Fruit fly (Drosophila melanogaster) whole organism, embryonic: ENCODE data around the gene bun.

ENCODE experiments used
- Antp ChIP-seq: fragments of 200-800 bp; sonication (Bioruptor generic); optimal IDR thresholded peaks from 3 replicates; lab custom pipeline; 2016; ENCODE audit warnings: missing biosample characterization, missing genetic modification characterization
- CG10209 ChIP-seq: fragments of 200-800 bp; sonication (Bioruptor generic); optimal IDR thresholded peaks from 3 replicates; lab custom pipeline; 2017; ENCODE audit warnings: missing biosample characterization, mild to moderate bottlenecking, missing genetic modification characterization, missing genetic modification reagents
- CG10462 ChIP-seq: fragments of 200-800 bp; sonication (Bioruptor generic); optimal IDR thresholded peaks from 2 replicates; lab custom pipeline; 2016; ENCODE audit warnings: missing biosample characterization, missing genetic modification characterization
- CG11456 ChIP-seq: fragments of 200-800 bp; sonication (Bioruptor generic); IDR thresholded peaks from 3 replicates; pipeline ENCODE4 v1.3.6; 2022; ENCODE audit warnings: missing biosample characterization, missing genetic modification characterization
- CG12104 ChIP-seq: fragments of 200-800 bp; sonication (Bioruptor generic); optimal IDR thresholded peaks from 3 replicates; lab custom pipeline; 2016; ENCODE audit warnings: missing biosample characterization, missing genetic modification characterization
- CG13296 ChIP-seq: fragments of 200-800 bp; sonication (Bioruptor generic); optimal IDR thresholded peaks from 3 replicates; lab custom pipeline; 2018; ENCODE audit warnings: missing biosample characterization, mild to moderate bottlenecking, missing genetic modification characterization
- CG14441 ChIP-seq: fragments of 200-800 bp; sonication (Bioruptor generic); IDR thresholded peaks from 2 replicates; pipeline ENCODE4 v1.3.6; 2022; ENCODE audit warnings: missing biosample characterization, missing genetic modification characterization
- CG17359 ChIP-seq: fragments of 200-800 bp; sonication (Bioruptor generic); optimal IDR thresholded peaks from 3 replicates; lab custom pipeline; 2018; ENCODE audit warnings: missing biosample characterization, mild to moderate bottlenecking, missing genetic modification characterization, moderate library complexity
- CG17361 ChIP-seq: fragments of 200-800 bp; sonication (Bioruptor generic); IDR thresholded peaks from 3 replicates; pipeline ENCODE4 v1.3.6; 2022; ENCODE audit warnings: missing biosample characterization, missing genetic modification characterization
- CG17802 ChIP-seq: fragments of 200-800 bp; sonication (Bioruptor generic); optimal IDR thresholded peaks from 2 replicates; lab custom pipeline; 2018; ENCODE audit warnings: missing biosample characterization, mild to moderate bottlenecking, missing genetic modification characterization, moderate library complexity
- CG1832 ChIP-seq: fragments of 200-800 bp; sonication (Bioruptor generic); optimal IDR thresholded peaks from 2 replicates; lab custom pipeline; 2017; ENCODE audit warnings: missing biosample characterization, mild to moderate bottlenecking, missing genetic modification characterization, inconsistent platforms
- CG2120 ChIP-seq: fragments of 200-800 bp; sonication (Bioruptor generic); optimal IDR thresholded peaks from 3 replicates; lab custom pipeline; 2016; ENCODE audit warnings: missing biosample characterization, missing genetic modification characterization
- CG2678 ChIP-seq: fragments of 200-800 bp; sonication (Bioruptor generic); optimal IDR thresholded peaks from 3 replicates; lab custom pipeline; 2019; ENCODE audit warnings: missing biosample characterization, mild to moderate bottlenecking, missing genetic modification characterization, moderate library complexity
- CG3995 ChIP-seq: fragments of 200-800 bp; sonication (Bioruptor generic); optimal IDR thresholded peaks from 3 replicates; lab custom pipeline; 2016; ENCODE audit warnings: missing biosample characterization, missing genetic modification characterization
- CG4730 ChIP-seq: fragments of 200-800 bp; sonication (Bioruptor generic); IDR thresholded peaks from 2 replicates; pipeline ENCODE4 v1.3.6; 2022; ENCODE audit warnings: missing biosample characterization, missing genetic modification characterization
- CG6765 ChIP-seq: fragments of 200-800 bp; sonication (Bioruptor generic); optimal IDR thresholded peaks from 3 replicates; lab custom pipeline; 2017; ENCODE audit warnings: missing biosample characterization, mild to moderate bottlenecking, missing genetic modification characterization
- CG6791 ChIP-seq: fragments of 200-800 bp; sonication (Bioruptor generic); IDR thresholded peaks from 3 replicates; pipeline ENCODE4 v1.3.6; 2022; ENCODE audit warnings: missing biosample characterization, missing genetic modification characterization; ENCODE audit not compliant: partially characterized antibody
- CG6854 ChIP-seq: fragments of 200-800 bp; sonication (Bioruptor generic); optimal IDR thresholded peaks from 3 replicates; lab custom pipeline; 2017; ENCODE audit warnings: missing biosample characterization, mild to moderate bottlenecking, missing genetic modification characterization
- CG7271 ChIP-seq: fragments of 200-800 bp; sonication (Bioruptor generic); optimal IDR thresholded peaks from 2 replicates; lab custom pipeline; 2018; ENCODE audit warnings: missing biosample characterization, mild to moderate bottlenecking, missing genetic modification characterization, moderate library complexity
- CG7556 ChIP-seq: fragments of 200-800 bp; sonication (Bioruptor generic); optimal IDR thresholded peaks from 2 replicates; lab custom pipeline; 2017; ENCODE audit warnings: missing biosample characterization, mild to moderate bottlenecking, missing genetic modification characterization
- CG9437 ChIP-seq: fragments of 200-800 bp; sonication (Bioruptor generic); optimal IDR thresholded peaks from 2 replicates; lab custom pipeline; 2018; ENCODE audit warnings: missing biosample characterization, mild to moderate bottlenecking, missing genetic modification characterization
- CTCF ChIP-seq: fragments of 200-800 bp; sonication (Bioruptor generic); optimal IDR thresholded peaks from 2 replicates; lab custom pipeline; 2017; ENCODE audit warnings: missing biosample characterization, mild to moderate bottlenecking, missing genetic modification characterization, moderate library complexity
- D ChIP-seq, 2 experiments: fragments of 200-800 bp in 1 of 2; fragments of >200 bp in 1 of 2; sonication (Bioruptor generic) in 1 of 2; optimal IDR thresholded peaks; 2 replicates in 1 of 2; 3 replicates in 1 of 2; lab custom pipeline; 2017; ENCODE audit warnings: mild to moderate bottlenecking in 1 of 2, missing biosample characterization in 1 of 2, missing genetic modification characterization in 1 of 2, missing genetic modification reagents in 1 of 2
- Deaf1 ChIP-seq: fragments of 200-800 bp; optimal IDR thresholded peaks from 3 replicates; lab custom pipeline; 2019; ENCODE audit warnings: missing biosample characterization, mild to moderate bottlenecking, missing genetic modification characterization, moderate library complexity
- Elba2 ChIP-seq: fragments of 200-800 bp; sonication (Bioruptor generic); optimal IDR thresholded peaks from 3 replicates; lab custom pipeline; 2016; ENCODE audit warnings: missing biosample characterization, missing genetic modification characterization
- Fer2 ChIP-seq: fragments of 200-800 bp; sonication (Bioruptor generic); optimal IDR thresholded peaks from 2 replicates; lab custom pipeline; 2018; ENCODE audit warnings: missing biosample characterization, mild to moderate bottlenecking, missing genetic modification characterization, moderate library complexity
- HLH3B ChIP-seq: fragments of 200-800 bp; sonication (Bioruptor generic); IDR thresholded peaks from 2 replicates; pipeline ENCODE4 v1.3.6; 2022; ENCODE audit warnings: missing biosample characterization, missing genetic modification characterization
- Hey ChIP-seq: fragments of 200-800 bp; sonication (Bioruptor generic); optimal IDR thresholded peaks from 3 replicates; lab custom pipeline; 2018; ENCODE audit warnings: missing biosample characterization, mild to moderate bottlenecking, missing genetic modification characterization
- Hr51 ChIP-seq, 2 experiments: fragments of 200-800 bp; sonication (Bioruptor generic); optimal IDR thresholded peaks; 2 replicates in 1 of 2; 3 replicates in 1 of 2; lab custom pipeline; 2016 to 2018; ENCODE audit warnings: missing biosample characterization in 2 of 2, missing genetic modification characterization in 2 of 2, mild to moderate bottlenecking in 1 of 2, moderate library complexity in 1 of 2
- Meics ChIP-seq: fragments of 200-800 bp; sonication (Bioruptor generic); optimal IDR thresholded peaks from 2 replicates; lab custom pipeline; 2017; ENCODE audit warnings: missing biosample characterization, mild to moderate bottlenecking, missing genetic modification characterization
- Nf-YA ChIP-seq: fragments of 200-800 bp; sonication (Bioruptor generic); IDR thresholded peaks from 2 replicates; pipeline ENCODE4 v1.3.6; 2022; ENCODE audit warnings: missing biosample characterization, missing genetic modification characterization
- Six4 ChIP-seq: fragments of 200-800 bp; sonication (Bioruptor generic); optimal IDR thresholded peaks from 2 replicates; lab custom pipeline; 2016; ENCODE audit warnings: missing biosample characterization, missing genetic modification characterization
- Sox102F ChIP-seq: fragments of 200-800 bp; sonication (Bioruptor generic); optimal IDR thresholded peaks from 2 replicates; lab custom pipeline; 2018; ENCODE audit warnings: missing biosample characterization, mild to moderate bottlenecking, missing genetic modification characterization, moderate library complexity
- Spps ChIP-seq: fragments of 200-800 bp; sonication (Bioruptor generic); optimal IDR thresholded peaks from 2 replicates; lab custom pipeline; 2018; ENCODE audit warnings: missing biosample characterization, mild to moderate bottlenecking, missing genetic modification characterization
- ara ChIP-seq: fragments of 200-800 bp; sonication (Bioruptor generic); IDR thresholded peaks from 2 replicates; pipeline ENCODE4 v1.3.6; 2022; ENCODE audit warnings: missing biosample characterization, missing genetic modification characterization
- az2 ChIP-seq: fragments of 200-800 bp; sonication (Bioruptor generic); optimal IDR thresholded peaks from 3 replicates; lab custom pipeline; 2016; ENCODE audit warnings: missing biosample characterization, missing genetic modification characterization
- cas ChIP-seq: fragments of 200-800 bp; sonication (Bioruptor generic); IDR thresholded peaks from 2 replicates; pipeline ENCODE4 v1.3.6; 2022; ENCODE audit warnings: missing biosample characterization, missing genetic modification characterization
- ci ChIP-seq: fragments of 200-800 bp; sonication (Bioruptor generic); IDR thresholded peaks from 3 replicates; pipeline ENCODE4 v1.3.6; 2022; ENCODE audit warnings: missing biosample characterization, missing genetic modification characterization
- eve ChIP-seq, 2 experiments: fragments of >200 bp; optimal IDR thresholded peaks; 2 replicates each; lab custom pipeline; 2017; ENCODE audit warnings: missing biosample characterization in 2 of 2, missing genetic modification characterization in 2 of 2
- exex ChIP-seq: fragments of 200-800 bp; sonication (Bioruptor generic); optimal IDR thresholded peaks from 4 replicates; lab custom pipeline; 2018; ENCODE audit warnings: missing biosample characterization, mild to moderate bottlenecking, missing genetic modification characterization, moderate library complexity
- eyg ChIP-seq: fragments of 200-800 bp; sonication (Bioruptor generic); optimal IDR thresholded peaks from 3 replicates; lab custom pipeline; 2016; ENCODE audit warnings: missing biosample characterization, missing genetic modification characterization
- grau ChIP-seq: fragments of 200-800 bp; optimal IDR thresholded peaks from 3 replicates; lab custom pipeline; 2019; ENCODE audit warnings: missing biosample characterization, mild to moderate bottlenecking, missing genetic modification characterization, moderate library complexity
- hbn ChIP-seq: fragments of 200-800 bp; sonication (Bioruptor generic); IDR thresholded peaks from 2 replicates; pipeline ENCODE4 v1.3.6; 2022; ENCODE audit warnings: missing biosample characterization, missing genetic modification characterization; ENCODE audit not compliant: partially characterized antibody
- mirr ChIP-seq: fragments of 200-800 bp; sonication (Bioruptor generic); optimal IDR thresholded peaks from 3 replicates; lab custom pipeline; 2018; ENCODE audit warnings: missing biosample characterization, mild to moderate bottlenecking, missing genetic modification characterization
- pzg ChIP-seq: fragments of 200-800 bp; sonication (Bioruptor generic); optimal IDR thresholded peaks from 3 replicates; lab custom pipeline; 2018; ENCODE audit warnings: missing biosample characterization, mild to moderate bottlenecking, missing genetic modification characterization, moderate library complexity
- repo ChIP-seq: fragments of 200-800 bp; sonication (Bioruptor generic); optimal IDR thresholded peaks from 2 replicates; lab custom pipeline; 2016; ENCODE audit warnings: missing biosample characterization, missing genetic modification characterization
- sc ChIP-seq, 3 experiments: fragments of >200 bp in 2 of 3; fragments of 200-800 bp in 1 of 3; sonication (Bioruptor generic) in 1 of 3; optimal IDR thresholded peaks; 2 replicates in 2 of 3; 3 replicates in 1 of 3; lab custom pipeline; 2017; ENCODE audit warnings: mild to moderate bottlenecking in 1 of 3, missing biosample characterization in 1 of 3, missing genetic modification characterization in 1 of 3, missing genetic modification reagents in 1 of 3
- slou ChIP-seq: fragments of 200-800 bp; sonication (Bioruptor generic); optimal IDR thresholded peaks from 3 replicates; lab custom pipeline; 2016; ENCODE audit warnings: missing biosample characterization, missing genetic modification characterization
- ssp ChIP-seq: fragments of 200-800 bp; sonication (Bioruptor generic); IDR thresholded peaks from 2 replicates; pipeline ENCODE4 v1.3.6; 2022; ENCODE audit warnings: missing biosample characterization, missing genetic modification characterization

The bun gene

DNA sequence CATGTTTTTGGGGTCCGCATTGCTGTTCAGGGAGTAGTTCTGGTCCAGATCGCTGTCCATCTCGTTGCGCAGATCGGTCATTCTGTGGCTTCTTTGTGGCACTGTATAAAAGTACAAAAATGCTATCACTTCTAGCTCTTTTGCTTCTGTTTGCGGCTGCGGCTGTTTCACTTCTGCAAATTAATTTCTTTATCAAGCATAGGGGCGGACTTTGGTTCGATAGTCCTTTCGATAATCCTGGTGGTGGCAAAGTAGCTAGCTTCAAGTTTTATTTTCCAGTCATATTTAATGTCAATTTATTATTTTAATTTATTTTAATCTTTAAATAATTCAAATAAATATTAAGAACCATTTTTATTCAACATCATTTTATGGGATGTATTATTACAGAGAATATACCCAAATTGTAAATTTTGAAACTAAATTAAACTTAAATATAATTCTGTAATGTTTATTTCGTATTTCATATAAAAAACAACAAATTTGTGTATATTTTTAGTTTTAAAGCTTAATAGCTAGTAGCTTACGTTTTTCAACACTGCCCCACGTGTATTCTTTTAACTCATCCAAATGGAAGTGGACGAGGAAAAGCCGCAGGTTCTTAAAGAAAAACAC is 118.8 kb downstream of the bun start, which contains the start of the genes CG5446 and Trm1 (continued):
- TF ChIP-seq CG10462, result peak; percentile 14
- peak; percentile 74 for TF ChIP-seq CG10209 (GFP tag; lab: Kevin White, UChicago)
- 0 out of 3 replicates have a peak, but pooled peaks have one; percentile 21 for TF ChIP-seq ci (GFP tag; lab: Robert Waterston, UW)
- TF ChIP-seq ssp (GFP tag; lab: Robert Waterston, UW), result peak; percentile 55
- no peak for TF ChIP-seq Nf-YA
- TF ChIP-seq Hey, result no peak
- TF ChIP-seq CG2678 (tag; lab: Kevin White, UChicago), result peak; percentile 86
- TF ChIP-seq CG11456 (GFP tag; lab: Robert Waterston, UW), result 0 out of 3 replicates have a peak, but pooled peaks have one; percentile 17
- TF ChIP-seq eve (GFP tag; optimal IDR thresholded peaks at IDR 0.05; lab: Kevin White, UChicago), result no peak
- TF ChIP-seq hbn (GFP tag; lab: Robert Waterston, UW), result no peak
- no peak for TF ChIP-seq Elba2 (GFP tag; lab: Kevin White, UChicago)
- peak; percentile 41; the same call in 1 of the 2 replicates for TF ChIP-seq CG4730 (GFP tag; lab: Robert Waterston, UW)
- TF ChIP-seq Sox102F (GFP tag; lab: Kevin White, UChicago), result peak; percentile 75
- peak; percentile 16 for TF ChIP-seq pzg (GFP tag; lab: Kevin White, UChicago)
- no peak for TF ChIP-seq eyg (GFP tag; lab: Kevin White, UChicago)
- no peak for TF ChIP-seq ara (GFP tag; lab: Robert Waterston, UW)
- no peak for TF ChIP-seq CG3995 (GFP tag; lab: Kevin White, UChicago)
- TF ChIP-seq repo (GFP tag; lab: Kevin White, UChicago), result no peak
- no peak for TF ChIP-seq mirr (GFP tag; lab: Kevin White, UChicago)
- TF ChIP-seq CG14441 (GFP tag; lab: Robert Waterston, UW), result no peak
- TF ChIP-seq Fer2, result peak; percentile 31
- peak; percentile 70 for TF ChIP-seq Six4 (GFP tag; lab: Kevin White, UChicago)
- peak; percentile 76 for TF ChIP-seq Meics (GFP tag; lab: Kevin White, UChicago)
- peak; percentile 53; the same call in 1 of the 3 replicates for TF ChIP-seq CG6791 (GFP tag; lab: Robert Waterston, UW)
- peak; percentile 91 for TF ChIP-seq CG17361 (GFP tag; lab: Robert Waterston, UW)
- TF ChIP-seq CG17359 (tag; lab: Kevin White, UChicago), result peak; percentile 69
- peak; percentile 55 for TF ChIP-seq HLH3B
- no peak for TF ChIP-seq slou (GFP tag; lab: Kevin White, UChicago)
- peak; percentile 48 for TF ChIP-seq CG7271 (tag; lab: Kevin White, UChicago)
- TF ChIP-seq CG6765 (GFP tag; lab: Kevin White, UChicago), result peak; percentile 40
- TF ChIP-seq Antp (GFP tag; lab: Kevin White, UChicago), result no peak
- peak; percentile 42 for TF ChIP-seq CG6854
- TF ChIP-seq grau (tag; lab: Kevin White, UChicago), result peak; percentile 82
- no peak for TF ChIP-seq CG1832 (GFP tag; lab: Kevin White, UChicago)
- peak; percentile 53 for TF ChIP-seq CG2120 (GFP tag; lab: Kevin White, UChicago)
- TF ChIP-seq CG13296, result peak; percentile 74
- no peak for TF ChIP-seq cas (GFP tag; lab: Robert Waterston, UW)
- peak; percentile 26 to 82 for TF ChIP-seq Hr51 (GFP tag; optimal IDR thresholded peaks at IDR 0.05; lab: Kevin White, UChicago)
- TF ChIP-seq exex (tag; lab: Kevin White, UChicago), result peak; percentile 59
- no peak for TF ChIP-seq CTCF (GFP tag; lab: Kevin White, UChicago)
- TF ChIP-seq Deaf1 (tag; lab: Kevin White, UChicago), result peak; percentile 68
- TF ChIP-seq az2 (GFP tag; lab: Kevin White, UChicago), result peak; percentile 46
- TF ChIP-seq D (optimal IDR thresholded peaks at IDR 0.05; lab: Kevin White, UChicago), result no peak
- peak; percentile 39 for TF ChIP-seq D (GFP tag; optimal IDR thresholded peaks at IDR 0.05; lab: Kevin White, UChicago)
- TF ChIP-seq Spps, result peak; percentile 47
- TF ChIP-seq CG7556 (GFP tag; lab: Kevin White, UChicago), result peak; percentile 85
- TF ChIP-seq CG9437 (GFP tag; lab: Kevin White, UChicago), result peak; percentile 84
- peak; percentile 64 for TF ChIP-seq CG12104
- TF ChIP-seq CG17802 (tag; lab: Kevin White, UChicago), result no peak
- no peak for TF ChIP-seq sc (optimal IDR thresholded peaks at IDR 0.05; lab: Kevin White, UChicago)
- TF ChIP-seq sc (GFP tag; optimal IDR thresholded peaks at IDR 0.05; lab: Kevin White, UChicago), result peak; percentile 52
